Fruit fly (Drosophila melanogaster): ENCODE results near the gene CG12003.

Gene CG12003

dm6 chr3L:1568225-1569161, 3.3 kb downstream of the CG12003 start, which contains the start of gene CG7879 (continued):
- TF ChIP-seq onecut (GFP tag; IDR thresholded peaks at IDR 0.05): 0 out of 2 replicates have a peak, but pooled peaks have one; percentile 5
- peak; percentile 25 for TF ChIP-seq CG9817 (tag; optimal IDR thresholded peaks at IDR 0.05)
- TF ChIP-seq CG2199 (GFP tag; IDR thresholded peaks at IDR 0.05): no peak
- TF ChIP-seq twi (tag; optimal IDR thresholded peaks at IDR 0.05): no peak
- no peak for TF ChIP-seq da (GFP tag; optimal IDR thresholded peaks at IDR 0.05)
- TF ChIP-seq repo (GFP tag; optimal IDR thresholded peaks at IDR 0.05): no peak
- no peak for TF ChIP-seq CG8359 (GFP tag; optimal IDR thresholded peaks at IDR 0.05; ENCODE audit: borderline replicate concordance)
- TF ChIP-seq CG3726 (GFP tag; IDR thresholded peaks at IDR 0.05): no peak
- no peak for TF ChIP-seq Tbp (GFP tag; optimal IDR thresholded peaks at IDR 0.05)
- TF ChIP-seq CG16863 (GFP tag; optimal IDR thresholded peaks at IDR 0.05): no peak
- peak; percentile 42 for TF ChIP-seq lab (GFP tag; optimal IDR thresholded peaks at IDR 0.05)
- TF ChIP-seq lov (optimal IDR thresholded peaks at IDR 0.05): no peak
- no peak for TF ChIP-seq lov (GFP tag; IDR thresholded peaks at IDR 0.05)
- 0 out of 2 replicates have a peak, but pooled peaks have one; percentile 13 for TF ChIP-seq Xrp1 (GFP tag; IDR thresholded peaks at IDR 0.05)
- TF ChIP-seq pzg (GFP tag; optimal IDR thresholded peaks at IDR 0.05): peak; percentile 56
- no peak for TF ChIP-seq CG10462 (GFP tag; optimal IDR thresholded peaks at IDR 0.05)
- no peak for TF ChIP-seq CG1647 (GFP tag; optimal IDR thresholded peaks at IDR 0.05)
- no peak for TF ChIP-seq Eip74EF (GFP tag; optimal IDR thresholded peaks at IDR 0.05)
- TF ChIP-seq CG11093 (GFP tag; IDR thresholded peaks at IDR 0.05): no peak
- TF ChIP-seq Max (GFP tag; optimal IDR thresholded peaks at IDR 0.05): no peak
- TF ChIP-seq nerfin-2 (GFP tag; IDR thresholded peaks at IDR 0.05; ENCODE audit: partially characterized antibody): no peak
- no peak for TF ChIP-seq Poxn (GFP tag; IDR thresholded peaks at IDR 0.05)
- TF ChIP-seq al (GFP tag; IDR thresholded peaks at IDR 0.05): 0 out of 2 replicates have a peak, but pooled peaks have one; percentile 28
- no peak for TF ChIP-seq CG2116 (GFP tag; optimal IDR thresholded peaks at IDR 0.05)
- TF ChIP-seq tap (tag; optimal IDR thresholded peaks at IDR 0.05): no peak
- TF ChIP-seq CG16815 (GFP tag; optimal IDR thresholded peaks at IDR 0.05): peak; percentile 26
- TF ChIP-seq NK7.1 (GFP tag; optimal IDR thresholded peaks at IDR 0.05): no peak
- peak; percentile 31 for TF ChIP-seq Jarid2 (GFP tag; optimal IDR thresholded peaks at IDR 0.05)
- TF ChIP-seq CG15269 (tag; optimal IDR thresholded peaks at IDR 0.05): no peak
- peak; percentile 17 for TF ChIP-seq bcd (GFP tag; optimal IDR thresholded peaks at IDR 0.05)
- TF ChIP-seq chm (GFP tag; IDR thresholded peaks at IDR 0.05): peak; percentile 62
- TF ChIP-seq Atf-2 (GFP tag; optimal IDR thresholded peaks at IDR 0.05): no peak
- TF ChIP-seq CG1602 (GFP tag; optimal IDR thresholded peaks at IDR 0.05): peak; percentile 34
- TF ChIP-seq zfh2 (GFP tag; optimal IDR thresholded peaks at IDR 0.05): peak; percentile 29
- TF ChIP-seq CG30431 (GFP tag; optimal IDR thresholded peaks at IDR 0.05): no peak
- no peak for TF ChIP-seq tup (GFP tag; optimal IDR thresholded peaks at IDR 0.05)
- no peak for TF ChIP-seq knrl (GFP tag; IDR thresholded peaks at IDR 0.05; ENCODE audit: partially characterized antibody)
- TF ChIP-seq gcm2 (GFP tag; optimal IDR thresholded peaks at IDR 0.05): no peak
- TF ChIP-seq CG6175 (GFP tag; IDR thresholded peaks at IDR 0.05): no peak
- TF ChIP-seq trem (tag; optimal IDR thresholded peaks at IDR 0.05): peak; percentile 0
- TF ChIP-seq bigmax (GFP tag; optimal IDR thresholded peaks at IDR 0.05): no peak
- no peak for TF ChIP-seq CG6683 (GFP tag; optimal IDR thresholded peaks at IDR 0.05)
- TF ChIP-seq CG7556 (GFP tag; optimal IDR thresholded peaks at IDR 0.05): no peak
- TF ChIP-seq CG12071 (GFP tag; optimal IDR thresholded peaks at IDR 0.05): peak; percentile 9
- peak; percentile 27 for TF ChIP-seq Lhr (GFP tag; optimal IDR thresholded peaks at IDR 0.05)
- TF ChIP-seq zen2 (GFP tag; IDR thresholded peaks at IDR 0.05; ENCODE audit: partially characterized antibody): no peak
- peak; percentile 7 for TF ChIP-seq gcm (GFP tag; optimal IDR thresholded peaks at IDR 0.05)
- no peak for TF ChIP-seq Dfd (GFP tag; optimal IDR thresholded peaks at IDR 0.05)

Data from whole organism, embryonic.